Worm (Caenorhabditis elegans): Measurements from ENCODE around the gene F40G12.5.

The F40G12.5 gene

ce11 chrV:14290636-14291035 lies 20.0 kb upstream of the F40G12.5 start, which contains the start of gene F14D7.18:
TSS of gene F14D7.18 (minus strand) at chrV:14290736.
- no peak for TF ChIP-seq ceh-83 (GFP tag; optimal IDR thresholded peaks at IDR 0.05)
- TF ChIP-seq blmp-1 (tag; optimal IDR thresholded peaks at IDR 0.05), result no peak
- no peak for TF ChIP-seq drap-1 (GFP tag; optimal IDR thresholded peaks at IDR 0.05)
- TF ChIP-seq nhr-2 (tag; optimal IDR thresholded peaks at IDR 0.05), result no peak
- TF ChIP-seq lsy-2 (tag; optimal IDR thresholded peaks at IDR 0.05), result no peak
- TF ChIP-seq cnd-1 (tag; optimal IDR thresholded peaks at IDR 0.05), result no peak
- no peak for TF ChIP-seq bed-3 (GFP tag; optimal IDR thresholded peaks at IDR 0.05)
- no peak for TF ChIP-seq mls-2 (tag; optimal IDR thresholded peaks at IDR 0.05)
- no peak for TF ChIP-seq lin-32 (GFP tag; optimal IDR thresholded peaks at IDR 0.05)
- no peak for TF ChIP-seq snpc-4 (tag; optimal IDR thresholded peaks at IDR 0.05)
- TF ChIP-seq pha-4 (tag; optimal IDR thresholded peaks at IDR 0.05), result no peak
- no peak for TF ChIP-seq nhr-28 (tag; optimal IDR thresholded peaks at IDR 0.05)
- TF ChIP-seq elt-1 (tag; optimal IDR thresholded peaks at IDR 0.05; ENCODE audit: borderline replicate concordance, insufficient read depth), result no peak
- TF ChIP-seq unc-39 (tag; optimal IDR thresholded peaks at IDR 0.05), result no peak
- no peak for TF ChIP-seq ceh-43 (GFP tag; optimal IDR thresholded peaks at IDR 0.05)

- no peak for TF ChIP-seq elt-1 (tag; optimal IDR thresholded peaks at IDR 0.05; ENCODE audit: borderline replicate concordance, insufficient read depth)
These were observed 18.7 kb upstream of the F40G12.5 start, which contains the start of gene F14D7.1 for ce11 chrV:14289363-14289762. TSS of gene F14D7.1 (minus strand) at chrV:14289463.

DNA sequence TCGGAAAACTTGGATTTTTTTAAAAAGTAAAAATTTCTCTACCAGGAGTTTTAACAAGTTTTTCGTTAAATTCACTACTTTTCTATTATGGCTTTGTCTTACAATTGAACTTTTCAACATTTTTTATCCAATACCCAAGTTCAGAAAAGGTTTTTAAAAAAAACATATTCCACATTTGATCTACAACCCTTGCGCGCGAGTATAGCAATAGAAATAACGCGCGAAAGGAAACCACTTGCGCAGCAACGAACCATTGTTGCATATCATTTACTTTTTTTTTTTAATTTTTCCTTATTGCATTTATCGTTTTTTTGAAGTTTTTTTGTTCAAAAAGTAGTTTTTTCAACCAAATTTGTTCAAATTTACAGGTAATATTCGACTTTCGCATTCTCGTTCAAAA lies 15.2 kb upstream of the F40G12.5 start, which contains the start of gene F40G12.11:
TSS of gene F40G12.11 (plus strand) at position 369 of the 400 bp plus-strand sequence.
- TF ChIP-seq ces-1 (GFP tag; optimal IDR thresholded peaks at IDR 0.05) (no peak), unc-120 (tag; optimal IDR thresholded peaks at IDR 0.05; ENCODE audit: poor library complexity, severe bottlenecking) (no peak), nhr-12 (tag; optimal IDR thresholded peaks at IDR 0.05) (no peak), blmp-1 (tag; optimal IDR thresholded peaks at IDR 0.05) (no peak), lsy-2 (tag; optimal IDR thresholded peaks at IDR 0.05) (no peak)

DNA sequence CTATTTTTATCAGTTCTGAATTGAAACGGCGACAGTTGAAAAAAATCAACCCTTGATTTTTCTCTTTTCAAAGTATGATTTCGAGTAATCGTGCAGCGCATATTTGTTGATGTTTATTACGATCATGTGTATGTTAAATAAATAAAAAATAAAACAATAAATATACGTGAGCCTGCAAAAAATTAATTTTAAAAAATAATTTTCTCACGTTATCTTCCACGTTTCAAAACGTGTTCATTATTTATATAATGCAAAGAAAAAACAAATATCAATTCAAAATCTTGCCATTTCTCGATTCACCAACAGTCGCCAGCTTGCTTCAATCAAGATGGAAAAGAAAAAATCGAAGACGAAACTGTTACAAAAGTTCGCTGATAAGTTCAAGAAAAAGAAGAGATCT lies 12.6 kb upstream of the F40G12.5 start, which contains the start of gene F40G12.10:
TSS of gene F40G12.10 (plus strand) at position 301 of the 400 bp plus-strand sequence.
- TF ChIP-seq elt-3 (tag; optimal IDR thresholded peaks at IDR 0.05) (no peak), hlh-1 (tag; optimal IDR thresholded peaks at IDR 0.05) (no peak), nhr-2 (tag; optimal IDR thresholded peaks at IDR 0.05) (no peak), lsy-2 (tag; optimal IDR thresholded peaks at IDR 0.05) (no peak), ham-2 (GFP tag; optimal IDR thresholded peaks at IDR 0.05) (no peak), unc-120 (tag; optimal IDR thresholded peaks at IDR 0.05; ENCODE audit: poor library complexity, severe bottlenecking) (no peak), flh-1 (GFP tag; optimal IDR thresholded peaks at IDR 0.05) (no peak), nhr-28 (tag; optimal IDR thresholded peaks at IDR 0.05) (no peak), ztf-11 (tag; optimal IDR thresholded peaks at IDR 0.05) (no peak), zip-8 (tag; optimal IDR thresholded peaks at IDR 0.05) (no peak), cnd-1 (tag; optimal IDR thresholded peaks at IDR 0.05) (no peak), ces-1 (GFP tag; optimal IDR thresholded peaks at IDR 0.05) (no peak), blmp-1 (tag; optimal IDR thresholded peaks at IDR 0.05) (no peak), snpc-4 (tag; optimal IDR thresholded peaks at IDR 0.05) (no peak), nhr-76 (tag; optimal IDR thresholded peaks at IDR 0.05) (no peak)

ce11 chrV:14282222-14282709 lies 11.6 kb upstream of the F40G12.5 start, which contains the start of the genes srt-74 and F40G12.9:
TSS of gene srt-74 (minus strand) at chrV:14282322.
TSS of gene F40G12.9 (plus strand) at chrV:14282659.
- TF ChIP-seq lin-32 (GFP tag; optimal IDR thresholded peaks at IDR 0.05), result no peak
- TF ChIP-seq nhr-12 (tag; optimal IDR thresholded peaks at IDR 0.05), result no peak
- TF ChIP-seq nhr-237 (tag; optimal IDR thresholded peaks at IDR 0.05), result no peak
- TF ChIP-seq blmp-1 (tag; optimal IDR thresholded peaks at IDR 0.05), result no peak
- no peak for TF ChIP-seq lsy-2 (tag; optimal IDR thresholded peaks at IDR 0.05)
- no peak for TF ChIP-seq ham-2 (GFP tag; optimal IDR thresholded peaks at IDR 0.05)
- TF ChIP-seq ceh-83 (GFP tag; optimal IDR thresholded peaks at IDR 0.05), result no peak
- no peak for TF ChIP-seq cnd-1 (tag; optimal IDR thresholded peaks at IDR 0.05)
- no peak for TF ChIP-seq drap-1 (GFP tag; optimal IDR thresholded peaks at IDR 0.05)

ce11 chrV:14279777-14280176 lies 9.1 kb upstream of the F40G12.5 start, which contains the start of gene srt-33:
TSS of gene srt-33 (minus strand) at chrV:14279877.
- TF ChIP-seq unc-120 (tag; optimal IDR thresholded peaks at IDR 0.05; ENCODE audit: poor library complexity, severe bottlenecking) (no peak), ztf-11 (tag; optimal IDR thresholded peaks at IDR 0.05) (no peak), lsy-2 (tag; optimal IDR thresholded peaks at IDR 0.05) (no peak), sem-2 (GFP tag; optimal IDR thresholded peaks at IDR 0.05) (no peak), ceh-39 (tag; optimal IDR thresholded peaks at IDR 0.05) (no peak), ces-1 (GFP tag; optimal IDR thresholded peaks at IDR 0.05) (no peak)
